Worm (Caenorhabditis elegans): ENCODE data around the gene F43C11.7.

DNA sequence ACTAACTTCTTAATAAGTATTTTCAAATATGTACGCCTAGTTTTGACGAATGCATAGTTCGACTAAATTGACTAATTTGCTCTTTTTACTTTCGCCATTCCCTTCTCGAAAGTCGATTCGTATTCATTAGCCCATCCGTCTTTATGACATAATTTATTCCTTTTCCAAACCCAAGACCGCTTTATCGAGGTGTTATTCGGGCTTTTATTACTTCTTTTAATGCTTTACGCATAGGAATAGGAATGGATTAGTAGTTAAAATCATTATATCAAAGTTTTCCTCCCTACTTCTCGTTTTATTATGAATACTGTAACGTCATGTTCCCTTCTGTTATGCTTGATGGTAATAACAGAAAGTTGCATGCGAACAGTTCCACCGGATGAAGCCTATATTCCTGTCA, 39.3 kb downstream of the F43C11.7 start, which contains the start of gene F16G10.2:
- TF ChIP-seq dao-5 (tag; optimal IDR thresholded peaks at IDR 0.05) (no peak), him-1 (tag; optimal IDR thresholded peaks at IDR 0.05) (no peak), W03F9.2 (tag; optimal IDR thresholded peaks at IDR 0.05) (no peak)
